Fruit fly (Drosophila melanogaster) whole organism, embryonic: ENCODE results near the gene Sf3b3.
A peak's percentile ranks its signal among the peaks of the same experiment; 100 is the strongest.

Source experiments
- Atf3 ChIP-seq: fragments of 200-800 bp; sonication (Bioruptor generic); optimal IDR thresholded peaks from 3 replicates; lab custom pipeline; 2016; ENCODE audit warnings: missing biosample characterization, missing genetic modification characterization
- Awh ChIP-seq: fragments of 200-800 bp; sonication (Bioruptor generic); IDR thresholded peaks from 2 replicates; pipeline ENCODE4, ENCODE4 v1.3.6; 2022; ENCODE audit warnings: missing biosample characterization, missing genetic modification characterization
- BEAF-32 ChIP-seq: fragments of 200-800 bp; sonication (Bioruptor generic); optimal IDR thresholded peaks from 3 replicates; lab custom pipeline; 2017; ENCODE audit warnings: missing biosample characterization, missing genetic modification characterization, mild to moderate bottlenecking, moderate library complexity, missing genetic modification reagents
- CG10209 ChIP-seq: fragments of 200-800 bp; sonication (Bioruptor generic); optimal IDR thresholded peaks from 3 replicates; lab custom pipeline; 2017; ENCODE audit warnings: missing biosample characterization, mild to moderate bottlenecking, missing genetic modification characterization, missing genetic modification reagents
- CG1024 ChIP-seq: fragments of 200-800 bp; sonication (Bioruptor generic); IDR thresholded peaks from 2 replicates; pipeline ENCODE4 v1.3.6; 2022; ENCODE audit warnings: missing biosample characterization, missing genetic modification characterization
- CG10979 ChIP-seq: fragments of 200-800 bp; sonication (Bioruptor generic); optimal IDR thresholded peaks from 2 replicates; lab custom pipeline; 2018; ENCODE audit warnings: missing biosample characterization, mild to moderate bottlenecking, missing genetic modification characterization, moderate library complexity
- CG11093 ChIP-seq: fragments of 200-800 bp; sonication (Bioruptor generic); IDR thresholded peaks from 3 replicates; pipeline ENCODE4 v1.3.6; 2022; ENCODE audit warnings: missing biosample characterization, missing genetic modification characterization
- CG11504 ChIP-seq: fragments of 200-800 bp; sonication (Bioruptor generic); optimal IDR thresholded peaks from 3 replicates; lab custom pipeline; 2019; ENCODE audit warnings: missing biosample characterization, mild to moderate bottlenecking, missing genetic modification characterization, moderate library complexity
- CG11723 ChIP-seq: fragments of 200-800 bp; sonication (Bioruptor generic); optimal IDR thresholded peaks from 2 replicates; lab custom pipeline; 2017; ENCODE audit warnings: missing biosample characterization, mild to moderate bottlenecking, missing genetic modification characterization
- CG12236 ChIP-seq: fragments of 200-800 bp; sonication (Bioruptor generic); optimal IDR thresholded peaks from 2 replicates; lab custom pipeline; 2016; ENCODE audit warnings: missing biosample characterization, missing genetic modification characterization
- CG12299 ChIP-seq: fragments of 200-800 bp; sonication (Bioruptor generic); optimal IDR thresholded peaks from 2 replicates; lab custom pipeline; 2018; ENCODE audit warnings: missing biosample characterization, mild to moderate bottlenecking, missing genetic modification characterization
- CG12769 ChIP-seq: fragments of 200-800 bp; sonication (Bioruptor generic); optimal IDR thresholded peaks from 2 replicates; lab custom pipeline; 2019; ENCODE audit warnings: missing biosample characterization, mild to moderate bottlenecking, missing genetic modification characterization, moderate library complexity
- CG13123 ChIP-seq: fragments of 200-800 bp; sonication (Bioruptor generic); optimal IDR thresholded peaks from 2 replicates; lab custom pipeline; 2016; ENCODE audit warnings: missing biosample characterization, missing genetic modification characterization
- CG2202 ChIP-seq: fragments of 200-800 bp; sonication (Bioruptor generic); optimal IDR thresholded peaks from 2 replicates; lab custom pipeline; 2018; ENCODE audit warnings: missing biosample characterization, mild to moderate bottlenecking, missing genetic modification characterization
- CG2712 ChIP-seq: fragments of 200-800 bp; optimal IDR thresholded peaks from 3 replicates; lab custom pipeline; 2019; ENCODE audit warnings: missing biosample characterization, mild to moderate bottlenecking, missing genetic modification characterization, moderate library complexity
- CG32767 ChIP-seq: fragments of 200-800 bp; sonication (Bioruptor generic); IDR thresholded peaks from 2 replicates; pipeline ENCODE4 v1.3.6; 2022; ENCODE audit warnings: missing biosample characterization, missing genetic modification characterization
- CG4360 ChIP-seq: fragments of 200-800 bp; sonication (Bioruptor generic); IDR thresholded peaks from 2 replicates; pipeline ENCODE4 v1.3.6; 2022; ENCODE audit warnings: missing biosample characterization, missing genetic modification characterization
- CG43689 ChIP-seq: fragments of 200-800 bp; sonication (Bioruptor generic); IDR thresholded peaks from 2 replicates; pipeline ENCODE4 v1.3.6; 2022; ENCODE audit warnings: missing biosample characterization, missing genetic modification characterization
- CG4820 ChIP-seq: fragments of 200-800 bp; sonication (Bioruptor generic); optimal IDR thresholded peaks from 3 replicates; lab custom pipeline; 2016; ENCODE audit warnings: missing biosample characterization, missing genetic modification characterization
- CG7357 ChIP-seq: fragments of 200-800 bp; sonication (Bioruptor generic); IDR thresholded peaks from 3 replicates; pipeline ENCODE4 v1.3.6; 2022; ENCODE audit warnings: missing biosample characterization, missing genetic modification characterization
- CG7928 ChIP-seq: fragments of 200-800 bp; sonication (Bioruptor generic); optimal IDR thresholded peaks from 2 replicates; lab custom pipeline; 2017; ENCODE audit warnings: missing biosample characterization, mild to moderate bottlenecking, missing genetic modification characterization
- CG9437 ChIP-seq: fragments of 200-800 bp; sonication (Bioruptor generic); optimal IDR thresholded peaks from 2 replicates; lab custom pipeline; 2018; ENCODE audit warnings: missing biosample characterization, mild to moderate bottlenecking, missing genetic modification characterization
- CG9876 ChIP-seq: fragments of 200-800 bp; sonication (Bioruptor generic); optimal IDR thresholded peaks from 2 replicates; lab custom pipeline; 2016; ENCODE audit warnings: missing biosample characterization, missing genetic modification characterization
- CG9932 ChIP-seq: fragments of 200-800 bp; sonication (Bioruptor generic); IDR thresholded peaks from 2 replicates; pipeline ENCODE4 v1.3.6; 2022; ENCODE audit warnings: missing biosample characterization, missing genetic modification characterization
- CHES-1-like ChIP-seq: fragments of 200-800 bp; sonication (Bioruptor generic); optimal IDR thresholded peaks from 2 replicates; lab custom pipeline; 2016; ENCODE audit warnings: missing biosample characterization, missing genetic modification characterization
- D19A ChIP-seq: fragments of 200-800 bp; optimal IDR thresholded peaks from 3 replicates; lab custom pipeline; 2019; ENCODE audit warnings: missing biosample characterization, mild to moderate bottlenecking, missing genetic modification characterization, moderate library complexity
- HmgZ ChIP-seq: fragments of 200-800 bp; sonication (Bioruptor generic); optimal IDR thresholded peaks from 2 replicates; lab custom pipeline; 2018; ENCODE audit warnings: missing biosample characterization, mild to moderate bottlenecking, missing genetic modification characterization
- Hmr ChIP-seq: fragments of 200-800 bp; sonication (Bioruptor generic); optimal IDR thresholded peaks from 3 replicates; lab custom pipeline; 2017; ENCODE audit warnings: mild to moderate bottlenecking, missing biosample characterization, missing genetic modification reagents, missing genetic modification characterization
- Jarid2 ChIP-seq: fragments of 200-800 bp; sonication (Bioruptor generic); optimal IDR thresholded peaks from 3 replicates; lab custom pipeline; 2017; ENCODE audit warnings: mild to moderate bottlenecking, missing biosample characterization, missing genetic modification reagents, missing genetic modification characterization
- Nf-YA ChIP-seq: fragments of 200-800 bp; sonication (Bioruptor generic); IDR thresholded peaks from 2 replicates; pipeline ENCODE4 v1.3.6; 2022; ENCODE audit warnings: missing biosample characterization, missing genetic modification characterization
- Poxn ChIP-seq: fragments of 200-800 bp; sonication (Bioruptor generic); IDR thresholded peaks from 2 replicates; pipeline ENCODE4 v1.3.6; 2022; ENCODE audit warnings: missing biosample characterization, missing genetic modification characterization
- Ravus ChIP-seq: fragments of 200-800 bp; sonication (Bioruptor generic); IDR thresholded peaks from 2 replicates; pipeline ENCODE4 v1.3.6; 2022; ENCODE audit warnings: missing biosample characterization, missing genetic modification characterization
- TFAM ChIP-seq: fragments of 200-800 bp; sonication (Bioruptor generic); optimal IDR thresholded peaks from 2 replicates; lab custom pipeline; 2017; ENCODE audit warnings: missing biosample characterization, missing genetic modification characterization, inconsistent platforms
- az2 ChIP-seq: fragments of 200-800 bp; sonication (Bioruptor generic); optimal IDR thresholded peaks from 3 replicates; lab custom pipeline; 2016; ENCODE audit warnings: missing biosample characterization, missing genetic modification characterization
- bsh ChIP-seq, 2 experiments: fragments of 200-800 bp; sonication (Bioruptor generic); optimal IDR thresholded peaks; 2 replicates each; lab custom pipeline; 2017 to 2018; ENCODE audit warnings: mild to moderate bottlenecking in 2 of 2, missing biosample characterization in 2 of 2, missing genetic modification characterization in 2 of 2, moderate library complexity in 1 of 2
- cad ChIP-seq: fragments of >200 bp; optimal IDR thresholded peaks from 2 replicates; lab custom pipeline; 2017; ENCODE audit warnings: missing biosample characterization, missing genetic modification characterization
- chif ChIP-seq, 2 experiments: fragments of 200-800 bp; sonication (Bioruptor generic); optimal IDR thresholded peaks; 3 replicates each; lab custom pipeline; 2016; ENCODE audit warnings: missing biosample characterization in 2 of 2, missing genetic modification characterization in 2 of 2
- croc ChIP-seq: fragments of 200-800 bp; sonication (Bioruptor generic); conservative IDR thresholded peaks from 3 replicates; pipeline ENCODE4 v1.3.6; 2022; ENCODE audit warnings: missing biosample characterization, missing genetic modification characterization
- danr ChIP-seq: fragments of 200-800 bp; sonication (Bioruptor generic); IDR thresholded peaks from 2 replicates; pipeline ENCODE4 v1.3.6; 2022; ENCODE audit warnings: missing biosample characterization, missing genetic modification characterization
- dimm ChIP-seq: fragments of 200-800 bp; sonication (Bioruptor generic); IDR thresholded peaks from 2 replicates; pipeline ENCODE4 v1.3.6; 2022; ENCODE audit warnings: missing biosample characterization, missing genetic modification characterization
- dmrt99B ChIP-seq: fragments of 200-800 bp; sonication (Bioruptor generic); optimal IDR thresholded peaks from 2 replicates; lab custom pipeline; 2018; ENCODE audit warnings: missing biosample characterization, mild to moderate bottlenecking, missing genetic modification characterization, moderate library complexity
- dpn ChIP-seq, 2 experiments: fragments of 200-800 bp; sonication (Bioruptor generic); optimal IDR thresholded peaks; 3 replicates each; lab custom pipeline; 2016; ENCODE audit warnings: missing biosample characterization in 2 of 2, missing genetic modification characterization in 2 of 2
- dysf ChIP-seq: fragments of 200-800 bp; sonication (Bioruptor generic); IDR thresholded peaks from 3 replicates; pipeline ENCODE4 v1.3.6; 2022; ENCODE audit warnings: missing biosample characterization, missing genetic modification characterization
- fd3F ChIP-seq: fragments of 200-800 bp; sonication (Bioruptor generic); optimal IDR thresholded peaks from 2 replicates; lab custom pipeline; 2018; ENCODE audit warnings: missing biosample characterization, mild to moderate bottlenecking, missing genetic modification characterization, moderate library complexity
- gsb-n ChIP-seq: fragments of 200-800 bp; sonication (Bioruptor generic); optimal IDR thresholded peaks from 3 replicates; lab custom pipeline; 2018; ENCODE audit warnings: missing biosample characterization, mild to moderate bottlenecking, missing genetic modification characterization
- kay ChIP-seq: fragments of 200-800 bp; sonication (Bioruptor generic); optimal IDR thresholded peaks from 2 replicates; lab custom pipeline; 2016; ENCODE audit warnings: missing biosample characterization, missing genetic modification characterization
- nerfin-2 ChIP-seq: fragments of 200-800 bp; sonication (Bioruptor generic); IDR thresholded peaks from 2 replicates; pipeline ENCODE4 v1.3.6; 2022; ENCODE audit warnings: missing biosample characterization, missing genetic modification characterization; ENCODE audit not compliant: partially characterized antibody
- sug ChIP-seq: fragments of 200-800 bp; optimal IDR thresholded peaks from 2 replicates; lab custom pipeline; 2019; ENCODE audit warnings: missing biosample characterization, mild to moderate bottlenecking, missing genetic modification characterization, moderate library complexity
- tgo ChIP-seq: fragments of 200-800 bp; sonication (Bioruptor generic); IDR thresholded peaks from 3 replicates; pipeline ENCODE4 v1.3.6; 2022; ENCODE audit warnings: missing biosample characterization, missing genetic modification characterization
- tin ChIP-seq: fragments of 200-800 bp; sonication (Bioruptor generic); optimal IDR thresholded peaks from 3 replicates; lab custom pipeline; 2016; ENCODE audit warnings: missing biosample characterization, missing genetic modification characterization

Gene Sf3b3

DNA sequence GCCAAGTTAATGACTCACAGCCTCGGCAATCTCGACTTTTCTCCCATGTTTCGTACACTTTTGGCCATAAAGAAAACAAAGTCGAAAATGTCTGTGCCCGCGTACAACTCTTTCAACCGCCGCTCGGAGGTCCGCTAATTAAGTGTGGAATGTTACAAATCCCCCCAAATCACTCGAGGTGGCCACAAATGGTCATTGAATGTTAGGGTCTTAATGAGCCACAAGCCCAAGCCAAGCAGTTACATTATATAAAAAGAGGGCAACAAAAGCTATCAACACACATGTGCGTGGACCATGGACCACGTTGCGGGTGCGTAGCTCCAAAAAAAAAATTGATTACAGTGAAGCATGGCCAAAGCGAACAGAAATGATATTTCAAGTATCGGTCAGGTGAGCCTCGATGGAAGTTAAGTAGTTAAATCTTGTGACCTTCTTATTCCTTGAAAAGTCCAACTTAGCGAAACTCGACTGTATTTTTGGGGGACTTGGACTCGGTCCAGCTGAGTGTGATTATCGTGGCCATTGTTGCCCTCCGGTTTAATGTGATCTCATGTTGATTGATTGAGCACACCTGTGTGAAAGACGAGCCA is 13.8 kb downstream of the Sf3b3 start:
- TF ChIP-seq CG4360 (GFP tag; lab: Robert Waterston, UW) (peak; percentile 39; the same call in 1 of the 2 replicates), CG9876 (GFP tag; lab: Kevin White, UChicago) (peak; percentile 69), cad (no peak), danr (GFP tag; lab: Robert Waterston, UW) (peak; percentile 87), dimm (GFP tag; lab: Robert Waterston, UW) (peak; percentile 91), Awh (GFP tag; lab: Robert Waterston, UW) (peak; percentile 94), bsh (GFP tag; optimal IDR thresholded peaks at IDR 0.05; lab: Kevin White, UChicago) (peak in 1 of 2 experiments; percentile 90), D19A (tag; lab: Kevin White, UChicago) (peak; percentile 74), tin (GFP tag; lab: Kevin White, UChicago) (peak; percentile 89), CG1024 (GFP tag; lab: Robert Waterston, UW) (peak; percentile 87), Poxn (GFP tag; lab: Robert Waterston, UW) (peak; percentile 33; the same call in 1 of the 2 replicates), CG4820 (GFP tag; lab: Kevin White, UChicago) (peak; percentile 86), CG13123 (GFP tag; lab: Kevin White, UChicago) (peak; percentile 66), CG12769 (tag; lab: Kevin White, UChicago) (peak; percentile 96), CG9932 (GFP tag; lab: Robert Waterston, UW) (peak; percentile 93), Atf3 (GFP tag; lab: Kevin White, UChicago) (peak; percentile 78), nerfin-2 (GFP tag; lab: Robert Waterston, UW) (no peak), TFAM (peak; percentile 58), sug (tag; lab: Kevin White, UChicago) (peak; percentile 70), CG9437 (GFP tag; lab: Kevin White, UChicago) (peak; percentile 71), CG43689 (peak; percentile 92), Nf-YA (GFP tag; lab: Robert Waterston, UW) (peak; percentile 87), BEAF-32 (GFP tag; lab: Kevin White, UChicago) (no peak), CG12299 (peak; percentile 59), dysf (GFP tag; lab: Robert Waterston, UW) (peak; percentile 95), CG11504 (peak; percentile 90), CG7928 (GFP tag; lab: Kevin White, UChicago) (peak; percentile 56), gsb-n (tag; lab: Kevin White, UChicago) (peak; percentile 73), HmgZ (tag; lab: Kevin White, UChicago) (peak; percentile 77), az2 (GFP tag; lab: Kevin White, UChicago) (peak; percentile 92), Ravus (peak; percentile 44), CHES-1-like (GFP tag; lab: Kevin White, UChicago) (peak; percentile 83), fd3F (peak; percentile 80), CG32767 (GFP tag; lab: Robert Waterston, UW) (peak; percentile 86), CG11723 (GFP tag; lab: Kevin White, UChicago) (peak; percentile 76), tgo (GFP tag; lab: Robert Waterston, UW) (peak; percentile 93), dmrt99B (tag; lab: Kevin White, UChicago) (peak; percentile 92), dpn (GFP tag; optimal IDR thresholded peaks at IDR 0.05; lab: Kevin White, UChicago) (peak; percentile 88 to 94), CG10209 (GFP tag; lab: Kevin White, UChicago) (peak; percentile 79), Jarid2 (GFP tag; lab: Kevin White, UChicago) (peak; percentile 39), CG11093 (GFP tag; lab: Robert Waterston, UW) (peak; percentile 86), CG10979 (tag; lab: Kevin White, UChicago) (peak; percentile 77), chif (GFP tag; optimal IDR thresholded peaks at IDR 0.05; lab: Kevin White, UChicago) (peak; percentile 85), croc (peak; percentile 73; the same call in 2 of the 3 replicates), Hmr (GFP tag; lab: Kevin White, UChicago) (peak; percentile 80), CG7357 (peak; percentile 79), CG2202 (tag; lab: Kevin White, UChicago) (peak; percentile 66), CG12236 (GFP tag; lab: Kevin White, UChicago) (peak; percentile 80), kay (GFP tag; lab: Kevin White, UChicago) (peak; percentile 47), CG2712 (tag; lab: Kevin White, UChicago) (peak; percentile 81)
